Fruit fly (Drosophila melanogaster) whole organism, embryonic: ENCODE data around the gene CG7781.

ENCODE experiments used
- Abd-B ChIP-seq: fragments of 200-800 bp; sonication (Bioruptor generic); optimal IDR thresholded peaks from 2 replicates; lab custom pipeline; 2018; ENCODE audit warnings: missing biosample characterization, mild to moderate bottlenecking, missing genetic modification characterization, moderate library complexity
- CG1024 ChIP-seq: fragments of 200-800 bp; sonication (Bioruptor generic); IDR thresholded peaks from 2 replicates; pipeline ENCODE4 v1.3.6; 2022; ENCODE audit warnings: missing biosample characterization, missing genetic modification characterization
- CG10267 ChIP-seq: fragments of 200-800 bp; sonication (Bioruptor generic); optimal IDR thresholded peaks from 2 replicates; lab custom pipeline; 2018; ENCODE audit warnings: missing biosample characterization, mild to moderate bottlenecking, missing genetic modification characterization, moderate library complexity
- CG10321 ChIP-seq: fragments of 200-800 bp; sonication (Bioruptor generic); IDR thresholded peaks from 2 replicates; pipeline ENCODE4 v1.3.6; 2022; ENCODE audit warnings: missing biosample characterization, missing genetic modification characterization
- CG10959 ChIP-seq: fragments of 200-800 bp; sonication (Bioruptor generic); IDR thresholded peaks from 2 replicates; pipeline ENCODE4 v1.3.6; 2022; ENCODE audit warnings: missing biosample characterization, missing genetic modification characterization
- CG12071 ChIP-seq: fragments of 200-800 bp; sonication (Bioruptor generic); optimal IDR thresholded peaks from 3 replicates; lab custom pipeline; 2018; ENCODE audit warnings: missing biosample characterization, mild to moderate bottlenecking, missing genetic modification characterization
- CG13424 ChIP-seq: fragments of 200-800 bp; sonication (Bioruptor generic); optimal IDR thresholded peaks from 2 replicates; lab custom pipeline; 2019; ENCODE audit warnings: missing biosample characterization, mild to moderate bottlenecking, missing genetic modification characterization, moderate library complexity
- CG14050 ChIP-seq: fragments of 200-800 bp; sonication (Bioruptor generic); IDR thresholded peaks from 3 replicates; pipeline ENCODE4 v1.3.6; 2022; ENCODE audit warnings: missing biosample characterization, missing genetic modification characterization
- CG14667 ChIP-seq: fragments of 200-800 bp; sonication (Bioruptor generic); IDR thresholded peaks from 2 replicates; pipeline ENCODE4 v1.3.6; 2022; ENCODE audit warnings: missing biosample characterization, missing genetic modification characterization
- CG15479 ChIP-seq: fragments of 200-800 bp; sonication (Bioruptor generic); optimal IDR thresholded peaks from 3 replicates; lab custom pipeline; 2019; ENCODE audit warnings: missing biosample characterization, mild to moderate bottlenecking, missing genetic modification characterization, moderate library complexity
- CG16779 ChIP-seq: fragments of 200-800 bp; sonication (Bioruptor generic); IDR thresholded peaks from 2 replicates; pipeline ENCODE4 v1.3.6; 2022; ENCODE audit warnings: missing biosample characterization, missing genetic modification characterization
- CG6254 ChIP-seq: fragments of 200-800 bp; sonication (Bioruptor generic); optimal IDR thresholded peaks from 3 replicates; lab custom pipeline; 2017; ENCODE audit warnings: mild to moderate bottlenecking, missing biosample characterization, missing genetic modification reagents, missing genetic modification characterization
- CG8924 ChIP-seq: fragments of 200-800 bp; optimal IDR thresholded peaks from 3 replicates; lab custom pipeline; 2019; ENCODE audit warnings: missing biosample characterization, mild to moderate bottlenecking, missing genetic modification characterization, moderate library complexity
- D ChIP-seq, 2 experiments: fragments of 200-800 bp in 1 of 2; fragments of >200 bp in 1 of 2; sonication (Bioruptor generic) in 1 of 2; optimal IDR thresholded peaks; 2 replicates in 1 of 2; 3 replicates in 1 of 2; lab custom pipeline; 2017; ENCODE audit warnings: mild to moderate bottlenecking in 1 of 2, missing biosample characterization in 1 of 2, missing genetic modification characterization in 1 of 2, missing genetic modification reagents in 1 of 2
- Drgx ChIP-seq: fragments of 200-800 bp; sonication (Bioruptor generic); IDR thresholded peaks from 2 replicates; pipeline ENCODE4 v1.3.6; 2022; ENCODE audit warnings: missing biosample characterization, missing genetic modification characterization
- Hey ChIP-seq: fragments of 200-800 bp; sonication (Bioruptor generic); optimal IDR thresholded peaks from 3 replicates; lab custom pipeline; 2018; ENCODE audit warnings: missing biosample characterization, mild to moderate bottlenecking, missing genetic modification characterization
- Hmr ChIP-seq: fragments of 200-800 bp; sonication (Bioruptor generic); optimal IDR thresholded peaks from 3 replicates; lab custom pipeline; 2017; ENCODE audit warnings: mild to moderate bottlenecking, missing biosample characterization, missing genetic modification reagents, missing genetic modification characterization
- Hr78 ChIP-seq, 2 experiments: fragments of 200-800 bp in 1 of 2; fragments of >200 bp in 1 of 2; sonication (Bioruptor generic) in 1 of 2; optimal IDR thresholded peaks; 2 replicates each; lab custom pipeline; 2017 to 2019; ENCODE audit warnings: missing biosample characterization in 2 of 2, missing genetic modification characterization in 2 of 2, mild to moderate bottlenecking in 1 of 2, moderate library complexity in 1 of 2
- MTF-1 ChIP-seq: fragments of 200-800 bp; sonication (Bioruptor generic); optimal IDR thresholded peaks from 2 replicates; lab custom pipeline; 2018; ENCODE audit warnings: missing biosample characterization, mild to moderate bottlenecking, missing genetic modification characterization, borderline replicate concordance
- Nf-YB ChIP-seq: fragments of 200-800 bp; sonication (Bioruptor generic); optimal IDR thresholded peaks from 3 replicates; lab custom pipeline; 2019; ENCODE audit warnings: missing biosample characterization, mild to moderate bottlenecking, missing genetic modification characterization, moderate library complexity
- Ptx1 ChIP-seq: fragments of 200-800 bp; sonication (Bioruptor generic); IDR thresholded peaks from 2 replicates; pipeline ENCODE4 v1.3.6; 2022; ENCODE audit warnings: missing biosample characterization, missing genetic modification characterization
- Ssrp ChIP-seq: fragments of 200-800 bp; sonication (Bioruptor generic); optimal IDR thresholded peaks from 2 replicates; lab custom pipeline; 2018; ENCODE audit warnings: missing biosample characterization, mild to moderate bottlenecking, missing genetic modification characterization, moderate library complexity
- Trl ChIP-seq, 3 experiments: fragments of >200 bp in 2 of 3; fragments of 200-800 bp in 1 of 3; sonication (Bioruptor generic) in 1 of 3; optimal IDR thresholded peaks; 2 replicates in 1 of 3; 3 replicates in 2 of 3; lab custom pipeline; 2016 to 2017; ENCODE audit warnings: missing biosample characterization in 1 of 3, missing genetic modification characterization in 1 of 3
- abd-A ChIP-seq: fragments of 200-800 bp; sonication (Bioruptor generic); optimal IDR thresholded peaks from 3 replicates; lab custom pipeline; 2019; ENCODE audit warnings: missing biosample characterization, mild to moderate bottlenecking, missing genetic modification characterization, moderate library complexity
- bbx ChIP-seq: fragments of 200-800 bp; sonication (Bioruptor generic); IDR thresholded peaks from 2 replicates; pipeline ENCODE4 v1.3.6; 2022; ENCODE audit warnings: missing biosample characterization, missing genetic modification characterization; ENCODE audit not compliant: partially characterized antibody
- bsh ChIP-seq, 2 experiments: fragments of 200-800 bp; sonication (Bioruptor generic); optimal IDR thresholded peaks; 2 replicates each; lab custom pipeline; 2017 to 2018; ENCODE audit warnings: mild to moderate bottlenecking in 2 of 2, missing biosample characterization in 2 of 2, missing genetic modification characterization in 2 of 2, moderate library complexity in 1 of 2
- chinmo ChIP-seq: fragments of 200-800 bp; sonication (Bioruptor generic); IDR thresholded peaks from 4 replicates; pipeline ENCODE4 v1.3.6; 2022; ENCODE audit warnings: missing biosample characterization, missing genetic modification characterization; ENCODE audit not compliant: partially characterized antibody
- chm ChIP-seq: fragments of 200-800 bp; sonication (Bioruptor generic); IDR thresholded peaks from 2 replicates; pipeline ENCODE4 v1.3.6; 2022; ENCODE audit warnings: missing biosample characterization, missing genetic modification characterization
- disco-r ChIP-seq: fragments of 200-800 bp; sonication (Bioruptor generic); optimal IDR thresholded peaks from 2 replicates; lab custom pipeline; 2016; ENCODE audit warnings: missing biosample characterization, missing genetic modification characterization
- ems ChIP-seq: fragments of 200-800 bp; sonication (Bioruptor generic); optimal IDR thresholded peaks from 3 replicates; lab custom pipeline; 2016; ENCODE audit warnings: missing biosample characterization, missing genetic modification characterization
- esg ChIP-seq: fragments of 200-800 bp; sonication (Bioruptor generic); conservative IDR thresholded peaks from 2 replicates; pipeline ENCODE4 v1.3.6; 2022; ENCODE audit warnings: missing biosample characterization, missing genetic modification characterization
- grau ChIP-seq: fragments of 200-800 bp; optimal IDR thresholded peaks from 3 replicates; lab custom pipeline; 2019; ENCODE audit warnings: missing biosample characterization, mild to moderate bottlenecking, missing genetic modification characterization, moderate library complexity
- gsb-n ChIP-seq: fragments of 200-800 bp; sonication (Bioruptor generic); optimal IDR thresholded peaks from 3 replicates; lab custom pipeline; 2018; ENCODE audit warnings: missing biosample characterization, mild to moderate bottlenecking, missing genetic modification characterization
- insv ChIP-seq, 2 experiments: fragments of 200-800 bp; sonication (Bioruptor generic); optimal IDR thresholded peaks; 3 replicates each; lab custom pipeline; 2016 to 2018; ENCODE audit warnings: missing biosample characterization in 2 of 2, missing genetic modification characterization in 2 of 2
- kay ChIP-seq: fragments of 200-800 bp; sonication (Bioruptor generic); optimal IDR thresholded peaks from 2 replicates; lab custom pipeline; 2016; ENCODE audit warnings: missing biosample characterization, missing genetic modification characterization
- lab ChIP-seq: fragments of 200-800 bp; sonication (Bioruptor generic); optimal IDR thresholded peaks from 3 replicates; lab custom pipeline; 2017; ENCODE audit warnings: missing biosample characterization, missing genetic modification characterization, mild to moderate bottlenecking, moderate library complexity, missing genetic modification reagents
- lilli ChIP-seq: fragments of 200-800 bp; sonication (Bioruptor generic); optimal IDR thresholded peaks from 3 replicates; lab custom pipeline; 2016; ENCODE audit warnings: missing biosample characterization, missing genetic modification characterization
- nerfin-1 ChIP-seq: fragments of 200-800 bp; sonication (Bioruptor generic); optimal IDR thresholded peaks from 3 replicates; lab custom pipeline; 2019; ENCODE audit warnings: missing biosample characterization, mild to moderate bottlenecking, missing genetic modification characterization, moderate library complexity
- oc ChIP-seq: fragments of 200-800 bp; sonication (Bioruptor generic); optimal IDR thresholded peaks from 2 replicates; lab custom pipeline; 2018; ENCODE audit warnings: missing biosample characterization, mild to moderate bottlenecking, missing genetic modification characterization, moderate library complexity
- odd ChIP-seq: fragments of 200-800 bp; sonication (Bioruptor generic); optimal IDR thresholded peaks from 2 replicates; lab custom pipeline; 2017; ENCODE audit warnings: missing biosample characterization, mild to moderate bottlenecking, missing genetic modification characterization
- pan ChIP-seq, 4 experiments: fragments of >200 bp in 3 of 4; fragments of 200-800 bp in 1 of 4; sonication (Bioruptor generic) in 1 of 4; optimal IDR thresholded peaks in 3 of 4; IDR thresholded peaks in 1 of 4; 2 replicates each; pipeline versions ENCODE4 v1.3.6 to Lab custom; 2017 to 2022; ENCODE audit warnings: missing biosample characterization in 2 of 4, missing genetic modification characterization in 2 of 4, mixed read lengths in 1 of 4
- sens-2 ChIP-seq: fragments of 200-800 bp; sonication (Bioruptor generic); IDR thresholded peaks from 2 replicates; pipeline ENCODE4 v1.3.6; 2022; ENCODE audit warnings: missing biosample characterization, missing genetic modification characterization
- sqz ChIP-seq: fragments of 200-800 bp; sonication (Bioruptor generic); optimal IDR thresholded peaks from 3 replicates; lab custom pipeline; 2018; ENCODE audit warnings: missing biosample characterization, mild to moderate bottlenecking, missing genetic modification characterization
- tgo ChIP-seq: fragments of 200-800 bp; sonication (Bioruptor generic); IDR thresholded peaks from 3 replicates; pipeline ENCODE4 v1.3.6; 2022; ENCODE audit warnings: missing biosample characterization, missing genetic modification characterization
- twi ChIP-seq: fragments of 200-800 bp; optimal IDR thresholded peaks from 2 replicates; lab custom pipeline; 2019; ENCODE audit warnings: missing biosample characterization, mild to moderate bottlenecking, missing genetic modification characterization, moderate library complexity
- vvl ChIP-seq: fragments of 200-800 bp; sonication (Bioruptor generic); IDR thresholded peaks from 2 replicates; pipeline ENCODE4 v1.3.6; 2022; ENCODE audit warnings: missing biosample characterization, missing genetic modification characterization
- wor ChIP-seq: fragments of 200-800 bp; sonication (Bioruptor generic); IDR thresholded peaks from 2 replicates; pipeline ENCODE4 v1.3.6; 2022; ENCODE audit warnings: missing biosample characterization, missing genetic modification characterization

CG7781 gene

dm6 chr2L:8281872-8282271 is 43.3 kb downstream of the CG7781 start (continued):
- TF ChIP-seq insv (GFP tag; optimal IDR thresholded peaks at IDR 0.05; lab: Kevin White, UChicago) = peak in 1 of 2 experiments; percentile 50
- no peak for TF ChIP-seq CG6254 (GFP tag; lab: Kevin White, UChicago)
- no peak for TF ChIP-seq bsh (GFP tag; optimal IDR thresholded peaks at IDR 0.05; lab: Kevin White, UChicago)
- peak; percentile 85 for TF ChIP-seq twi (tag; lab: Kevin White, UChicago)
- peak; percentile 74 for TF ChIP-seq CG15479 (GFP tag; lab: Kevin White, UChicago)
- no peak for TF ChIP-seq CG8924 (tag; lab: Kevin White, UChicago)

dm6 chr2L:8280225-8280624 is 45.0 kb downstream of the CG7781 start:
- no peak for TF ChIP-seq kay (GFP tag; lab: Kevin White, UChicago)
- no peak for TF ChIP-seq lilli
- TF ChIP-seq tgo (GFP tag; lab: Robert Waterston, UW) = 0 out of 3 replicates have a peak, but pooled peaks have one; percentile 5
- no peak for TF ChIP-seq Hey
- TF ChIP-seq CG12071 (GFP tag; lab: Kevin White, UChicago) = peak; percentile 8
- no peak for TF ChIP-seq odd
- no peak for TF ChIP-seq ems (GFP tag; lab: Kevin White, UChicago)
- TF ChIP-seq CG1024 (GFP tag; lab: Robert Waterston, UW) = no peak
- no peak for TF ChIP-seq CG13424 (tag; lab: Kevin White, UChicago)
- TF ChIP-seq Trl (optimal IDR thresholded peaks at IDR 0.05; lab: Kevin White, UChicago) = peak; percentile 5 to 6
- no peak for TF ChIP-seq Trl (GFP tag; optimal IDR thresholded peaks at IDR 0.05; lab: Kevin White, UChicago)
- TF ChIP-seq bbx (GFP tag; lab: Robert Waterston, UW) = no peak
- TF ChIP-seq sqz (GFP tag; lab: Kevin White, UChicago) = peak; percentile 58
- no peak for TF ChIP-seq Hr78 (GFP tag; optimal IDR thresholded peaks at IDR 0.05; lab: Kevin White, UChicago)
- TF ChIP-seq nerfin-1 (tag; lab: Kevin White, UChicago) = no peak
- TF ChIP-seq Abd-B (GFP tag; lab: Kevin White, UChicago) = no peak
- TF ChIP-seq grau (tag; lab: Kevin White, UChicago) = no peak
- TF ChIP-seq abd-A (tag; lab: Kevin White, UChicago) = peak; percentile 2
- TF ChIP-seq esg = no peak
- peak; percentile 23 for TF ChIP-seq D (optimal IDR thresholded peaks at IDR 0.05; lab: Kevin White, UChicago)
- no peak for TF ChIP-seq D (GFP tag; optimal IDR thresholded peaks at IDR 0.05; lab: Kevin White, UChicago)
- TF ChIP-seq CG10321 (GFP tag; lab: Robert Waterston, UW) = no peak
- no peak for TF ChIP-seq pan (optimal IDR thresholded peaks at IDR 0.05; lab: Kevin White, UChicago)
- TF ChIP-seq pan (GFP tag; optimal IDR thresholded peaks at IDR 0.05 in 1 of 2, IDR thresholded peaks at IDR 0.05 in 1 of 2) = no peak
- TF ChIP-seq oc = no peak
- peak; percentile 95 for TF ChIP-seq chinmo
- no peak for TF ChIP-seq CG14667 (GFP tag; lab: Robert Waterston, UW)
- no peak for TF ChIP-seq Hmr (GFP tag; lab: Kevin White, UChicago)
- no peak for TF ChIP-seq Ssrp (tag; lab: Kevin White, UChicago)
- no peak for TF ChIP-seq disco-r
- no peak for TF ChIP-seq Nf-YB
- no peak for TF ChIP-seq CG14050 (GFP tag; lab: Robert Waterston, UW)
- TF ChIP-seq CG16779 (GFP tag; lab: Robert Waterston, UW) = no peak
- TF ChIP-seq Ptx1 (GFP tag; lab: Robert Waterston, UW) = no peak
- TF ChIP-seq MTF-1 (GFP tag; lab: Kevin White, UChicago) = no peak
- TF ChIP-seq sens-2 = no peak
- peak; percentile 14; the same call in 1 of the 2 replicates for TF ChIP-seq vvl (GFP tag; lab: Robert Waterston, UW)
- TF ChIP-seq gsb-n (tag; lab: Kevin White, UChicago) = no peak
- no peak for TF ChIP-seq CG10959 (GFP tag; lab: Robert Waterston, UW)
- 0 out of 2 replicates have a peak, but pooled peaks have one; percentile 11 for TF ChIP-seq chm (GFP tag; lab: Robert Waterston, UW)
- TF ChIP-seq lab = no peak
- TF ChIP-seq wor (GFP tag; lab: Robert Waterston, UW) = no peak
- TF ChIP-seq CG10267 (tag; lab: Kevin White, UChicago) = no peak
- TF ChIP-seq Drgx (GFP tag; lab: Robert Waterston, UW) = 0 out of 2 replicates have a peak, but pooled peaks have one; percentile 5
